Fruit fly (Drosophila melanogaster) whole organism, wandering third instar larva: ENCODE measurements around the gene Lkb1.

Experiments used
- Abd-B ChIP-seq: fragments of >200 bp; optimal IDR thresholded peaks from 2 replicates; lab custom pipeline; 2017; ENCODE audit warnings: missing biosample characterization, missing genetic modification characterization
- CG32264 ChIP-seq: fragments of 200-800 bp; sonication (Bioruptor generic); optimal IDR thresholded peaks from 2 replicates; lab custom pipeline; 2016; ENCODE audit warnings: missing biosample characterization, missing genetic modification characterization
- CG9705 ChIP-seq: fragments of 200-800 bp; sonication (Bioruptor generic); optimal IDR thresholded peaks from 2 replicates; lab custom pipeline; 2018; ENCODE audit warnings: missing biosample characterization, mild to moderate bottlenecking, missing genetic modification characterization
- CrebA ChIP-seq: fragments of 200-800 bp; sonication (Bioruptor generic); optimal IDR thresholded peaks from 2 replicates; lab custom pipeline; 2016; ENCODE audit warnings: missing biosample characterization, mild to moderate bottlenecking, missing genetic modification characterization, borderline replicate concordance
- Dfd ChIP-seq: fragments of >200 bp; optimal IDR thresholded peaks from 2 replicates; lab custom pipeline; 2017; ENCODE audit warnings: missing biosample characterization, missing genetic modification characterization
- Dif ChIP-seq: fragments of 200-275, 200-300 bp; sonication (Bioruptor generic); optimal IDR thresholded peaks from 2 replicates; lab custom pipeline; 2018; ENCODE audit warnings: missing biosample characterization, missing genetic modification characterization; ENCODE audit not compliant: partially characterized antibody
- GATAd ChIP-seq: sonication (Bioruptor generic); optimal IDR thresholded peaks from 2 replicates; lab custom pipeline; 2016; ENCODE audit warnings: missing biosample characterization, missing genetic modification characterization
- HLH106 ChIP-seq: fragments of 200-800 bp; optimal IDR thresholded peaks from 3 replicates; lab custom pipeline; 2019; ENCODE audit warnings: missing biosample characterization, mild to moderate bottlenecking, missing genetic modification characterization, moderate library complexity
- Hnf4 ChIP-seq: fragments of 200-800 bp; sonication (Bioruptor generic); optimal IDR thresholded peaks from 2 replicates; lab custom pipeline; 2016; ENCODE audit warnings: missing biosample characterization, mild to moderate bottlenecking, missing genetic modification characterization
- Hr78 ChIP-seq: fragments of >200 bp; optimal IDR thresholded peaks from 2 replicates; lab custom pipeline; 2017; ENCODE audit warnings: missing biosample characterization, missing genetic modification characterization
- Hr83 ChIP-seq: fragments of 200-300 bp; sonication (Bioruptor generic); optimal IDR thresholded peaks from 2 replicates; lab custom pipeline; 2016; ENCODE audit warnings: missing biosample characterization, mild to moderate bottlenecking, missing genetic modification characterization, moderate library complexity; ENCODE audit not compliant: poor library complexity, severe bottlenecking
- Jra ChIP-seq: sonication (Bioruptor generic); optimal IDR thresholded peaks from 2 replicates; lab custom pipeline; 2016; ENCODE audit warnings: missing biosample characterization, missing genetic modification characterization
- Mio ChIP-seq: sonication (Bioruptor generic); optimal IDR thresholded peaks from 2 replicates; lab custom pipeline; 2016; ENCODE audit warnings: missing biosample characterization, missing genetic modification characterization
- Myc ChIP-seq: fragments of >200 bp; optimal IDR thresholded peaks from 2 replicates; lab custom pipeline; 2017
- N ChIP-seq: fragments of >200 bp; optimal IDR thresholded peaks from 2 replicates; lab custom pipeline; 2018; ENCODE audit warnings: missing biosample characterization, missing external identifiers, missing genetic modification characterization
- OdsH ChIP-seq: fragments of 200-800 bp; sonication (Bioruptor generic); optimal IDR thresholded peaks from 2 replicates; lab custom pipeline; 2016; ENCODE audit warnings: missing biosample characterization, mild to moderate bottlenecking, missing genetic modification characterization
- Rel ChIP-seq, 2 experiments: fragments of 200-800 bp; sonication (Bioruptor generic) in 1 of 2; optimal IDR thresholded peaks; 2 replicates in 1 of 2; 3 replicates in 1 of 2; lab custom pipeline; 2016 to 2019; ENCODE audit warnings: mild to moderate bottlenecking in 2 of 2, missing biosample characterization in 2 of 2, missing genetic modification characterization in 2 of 2, moderate library complexity in 1 of 2
- Sp1 ChIP-seq: fragments of 200-800 bp; sonication (Bioruptor generic); optimal IDR thresholded peaks from 3 replicates; lab custom pipeline; 2019; ENCODE audit warnings: missing biosample characterization, mild to moderate bottlenecking, missing genetic modification characterization, moderate library complexity
- Vsx2 ChIP-seq: fragments of 200-300, 225-300 bp; sonication (Bioruptor generic); optimal IDR thresholded peaks from 2 replicates; lab custom pipeline; 2018; ENCODE audit warnings: missing biosample characterization, missing genetic modification characterization; ENCODE audit not compliant: partially characterized antibody
- br ChIP-seq: fragments of 200-800 bp; sonication (Bioruptor generic); optimal IDR thresholded peaks from 2 replicates; lab custom pipeline; 2016; ENCODE audit warnings: missing biosample characterization, missing genetic modification characterization
- brk ChIP-seq: fragments of 200-800 bp; sonication (Bioruptor generic); optimal IDR thresholded peaks from 2 replicates; lab custom pipeline; 2016; ENCODE audit warnings: missing biosample characterization, mild to moderate bottlenecking, missing genetic modification characterization
- dl ChIP-seq, 2 experiments: fragments of 175-275, 200-275 bp in 1 of 2; fragments of 200-275 bp in 1 of 2; sonication (Bioruptor generic); optimal IDR thresholded peaks; lab custom pipeline; 2018; ENCODE audit warnings: mild to moderate bottlenecking in 2 of 2, missing biosample characterization in 2 of 2, missing genetic modification characterization in 2 of 2, moderate library complexity in 2 of 2; ENCODE audit not compliant: partially characterized antibody in 2 of 2, insufficient read depth in 1 of 2
- dmrt93B ChIP-seq: fragments of 200-800 bp; sonication (Bioruptor generic); optimal IDR thresholded peaks from 2 replicates; lab custom pipeline; 2018; ENCODE audit warnings: missing biosample characterization, mild to moderate bottlenecking, missing genetic modification characterization
- dsf ChIP-seq: sonication (Bioruptor generic); optimal IDR thresholded peaks from 2 replicates; lab custom pipeline; 2016; ENCODE audit warnings: missing biosample characterization, missing genetic modification characterization, borderline replicate concordance
- ey ChIP-seq: fragments of 200-800 bp; sonication (Bioruptor generic); optimal IDR thresholded peaks from 2 replicates; lab custom pipeline; 2016; ENCODE audit warnings: missing biosample characterization, missing genetic modification characterization
- foxo ChIP-seq, 2 experiments: fragments of 200-800 bp; sonication (Bioruptor generic); optimal IDR thresholded peaks; 2 replicates in 1 of 2; 3 replicates in 1 of 2; lab custom pipeline; 2016 to 2017; ENCODE audit warnings: missing biosample characterization in 2 of 2, missing genetic modification characterization in 2 of 2
- fru ChIP-seq: fragments of 200-800 bp; sonication (Bioruptor generic); optimal IDR thresholded peaks from 3 replicates; lab custom pipeline; 2016; ENCODE audit warnings: missing biosample characterization, mild to moderate bottlenecking, missing genetic modification characterization
- h ChIP-seq: fragments of 200-800 bp; sonication (Bioruptor generic); optimal IDR thresholded peaks from 3 replicates; lab custom pipeline; 2016; ENCODE audit warnings: missing biosample characterization, mild to moderate bottlenecking, missing genetic modification characterization
- jim ChIP-seq: fragments of 175-275, 200-325 bp; sonication (Bioruptor generic); optimal IDR thresholded peaks from 2 replicates; lab custom pipeline; 2016; ENCODE audit warnings: missing biosample characterization, mild to moderate bottlenecking, missing genetic modification characterization
- lola ChIP-seq: fragments of >200 bp; optimal IDR thresholded peaks from 2 replicates; lab custom pipeline; 2017; ENCODE audit warnings: missing biosample characterization, missing genetic modification characterization
- pan ChIP-seq: fragments of >200 bp; optimal IDR thresholded peaks from 2 replicates; lab custom pipeline; 2017
- psq ChIP-seq: fragments of 200-800 bp; sonication (Bioruptor generic); optimal IDR thresholded peaks from 3 replicates; lab custom pipeline; 2017; ENCODE audit warnings: missing biosample characterization, mild to moderate bottlenecking, missing genetic modification characterization, moderate library complexity
- rgr ChIP-seq: fragments of 200-800 bp; sonication (Bioruptor generic); optimal IDR thresholded peaks from 3 replicates; lab custom pipeline; 2016; ENCODE audit warnings: missing biosample characterization, mild to moderate bottlenecking, missing genetic modification characterization
- sage ChIP-seq: fragments of 200-800 bp; sonication (Bioruptor generic); optimal IDR thresholded peaks from 2 replicates; lab custom pipeline; 2016; ENCODE audit warnings: missing biosample characterization, mild to moderate bottlenecking, missing genetic modification characterization
- sv ChIP-seq: fragments of 200-800 bp; sonication (Bioruptor generic); optimal IDR thresholded peaks from 3 replicates; lab custom pipeline; 2016; ENCODE audit warnings: missing biosample characterization, missing genetic modification characterization
- tai ChIP-seq: sonication (Bioruptor generic); optimal IDR thresholded peaks from 2 replicates; lab custom pipeline; 2016; ENCODE audit warnings: missing biosample characterization, missing genetic modification characterization
- usp ChIP-seq: fragments of >200 bp; optimal IDR thresholded peaks from 2 replicates; lab custom pipeline; 2017; ENCODE audit warnings: missing biosample characterization, missing genetic modification characterization
- woc ChIP-seq: sonication (Bioruptor generic); optimal IDR thresholded peaks from 2 replicates; lab custom pipeline; 2016; ENCODE audit warnings: missing biosample characterization, mild to moderate bottlenecking, missing genetic modification characterization

The Lkb1 gene

dm6 chr3R:13715674-13716454, 39.5 kb downstream of the Lkb1 start:
- TF ChIP-seq psq = peak; percentile 59
- TF ChIP-seq Hr78 (GFP tag; lab: Kevin White, UChicago) = no peak
- no peak for TF ChIP-seq Jra
- TF ChIP-seq pan (lab: Kevin White, UChicago) = no peak
- no peak for TF ChIP-seq ey (GFP tag; lab: Kevin White, UChicago)
- TF ChIP-seq foxo (GFP tag; optimal IDR thresholded peaks at IDR 0.05; lab: Kevin White, UChicago) = no peak
- peak; percentile 17 for TF ChIP-seq Sp1 (GFP tag; lab: Kevin White, UChicago)
- TF ChIP-seq usp = no peak
- no peak for TF ChIP-seq woc
- TF ChIP-seq rgr = no peak
- no peak for TF ChIP-seq OdsH
- no peak for TF ChIP-seq CG32264 (GFP tag; lab: Kevin White, UChicago)
- no peak for TF ChIP-seq Dfd (GFP tag; lab: Kevin White, UChicago)
- no peak for TF ChIP-seq HLH106 (tag; lab: Kevin White, UChicago)
- no peak for TF ChIP-seq tai (GFP tag; lab: Kevin White, UChicago)
- peak; percentile 26 for TF ChIP-seq fru (GFP tag; lab: Kevin White, UChicago)
- peak; percentile 46 for TF ChIP-seq CrebA (GFP tag; lab: Kevin White, UChicago)
- no peak for TF ChIP-seq GATAd (GFP tag; lab: Kevin White, UChicago)
- TF ChIP-seq jim (GFP tag; lab: Kevin White, UChicago) = no peak

dm6 chr3R:13716827-13717226, 40.5 kb downstream of the Lkb1 start:
- peak; percentile 12 for TF ChIP-seq OdsH
- peak; percentile 36 for TF ChIP-seq h (GFP tag; lab: Kevin White, UChicago)
- TF ChIP-seq sv = no peak
- TF ChIP-seq Dfd (GFP tag; lab: Kevin White, UChicago) = no peak
- no peak for TF ChIP-seq CrebA (GFP tag; lab: Kevin White, UChicago)
- no peak for TF ChIP-seq lola (GFP tag; lab: Kevin White, UChicago)
- TF ChIP-seq CG32264 (GFP tag; lab: Kevin White, UChicago) = peak; percentile 26
- no peak for TF ChIP-seq Hr78 (GFP tag; lab: Kevin White, UChicago)
- no peak for TF ChIP-seq Myc (lab: Kevin White, UChicago)
- no peak for TF ChIP-seq psq
- TF ChIP-seq usp = no peak
- no peak for TF ChIP-seq dsf (GFP tag; lab: Kevin White, UChicago)
- no peak for TF ChIP-seq N (GFP tag; lab: Kevin White, UChicago)
- TF ChIP-seq brk (GFP tag; lab: Kevin White, UChicago) = no peak
- TF ChIP-seq br (GFP tag; lab: Kevin White, UChicago) = peak; percentile 51
- no peak for TF ChIP-seq jim (GFP tag; lab: Kevin White, UChicago)
- TF ChIP-seq pan (lab: Kevin White, UChicago) = no peak
- peak; percentile 76 for TF ChIP-seq fru (GFP tag; lab: Kevin White, UChicago)
- TF ChIP-seq foxo (GFP tag; optimal IDR thresholded peaks at IDR 0.05; lab: Kevin White, UChicago) = peak in 1 of 2 experiments; percentile 54
- TF ChIP-seq tai (GFP tag; lab: Kevin White, UChicago) = no peak
- TF ChIP-seq Abd-B (GFP tag; lab: Kevin White, UChicago) = no peak
- peak; percentile 56 for TF ChIP-seq woc
- no peak for TF ChIP-seq sage
- TF ChIP-seq Hnf4 (GFP tag; lab: Kevin White, UChicago) = peak; percentile 42
- no peak for TF ChIP-seq Mio
- TF ChIP-seq Rel (GFP tag; optimal IDR thresholded peaks at IDR 0.05; lab: Kevin White, UChicago) = no peak
- TF ChIP-seq Rel (tag; optimal IDR thresholded peaks at IDR 0.05; lab: Kevin White, UChicago) = no peak
- no peak for TF ChIP-seq Sp1 (GFP tag; lab: Kevin White, UChicago)
- peak; percentile 27 for TF ChIP-seq HLH106 (tag; lab: Kevin White, UChicago)
- no peak for TF ChIP-seq GATAd (GFP tag; lab: Kevin White, UChicago)
- TF ChIP-seq ey (GFP tag; lab: Kevin White, UChicago) = peak; percentile 33
- TF ChIP-seq Jra = no peak
- TF ChIP-seq dmrt93B (GFP tag; lab: Kevin White, UChicago) = no peak
- TF ChIP-seq dl (GFP tag; optimal IDR thresholded peaks at IDR 0.05; lab: Kevin White, UChicago; ENCODE audit: insufficient read depth in 1 of 2, partially characterized antibody in 2 of 2) = no peak
- no peak for TF ChIP-seq Dif (GFP tag; lab: Kevin White, UChicago)
- TF ChIP-seq CG9705 (GFP tag; lab: Kevin White, UChicago) = no peak
- peak; percentile 40 for TF ChIP-seq rgr
- TF ChIP-seq Hr83 (GFP tag; lab: Kevin White, UChicago) = no peak
- no peak for TF ChIP-seq Vsx2 (GFP tag; lab: Kevin White, UChicago)
